Fruit fly (Drosophila melanogaster) whole organism, embryonic: ENCODE data around the gene CG5835.

Experiments used
- Gug ChIP-seq: fragments of 200-800 bp; sonication (Bioruptor generic); IDR thresholded peaks from 4 replicates; pipeline ENCODE4 v1.3.6; 2022; ENCODE audit warnings: missing biosample characterization, missing genetic modification characterization
- dimm ChIP-seq: fragments of 200-800 bp; sonication (Bioruptor generic); IDR thresholded peaks from 2 replicates; pipeline ENCODE4 v1.3.6; 2022; ENCODE audit warnings: missing biosample characterization, missing genetic modification characterization

DNA sequence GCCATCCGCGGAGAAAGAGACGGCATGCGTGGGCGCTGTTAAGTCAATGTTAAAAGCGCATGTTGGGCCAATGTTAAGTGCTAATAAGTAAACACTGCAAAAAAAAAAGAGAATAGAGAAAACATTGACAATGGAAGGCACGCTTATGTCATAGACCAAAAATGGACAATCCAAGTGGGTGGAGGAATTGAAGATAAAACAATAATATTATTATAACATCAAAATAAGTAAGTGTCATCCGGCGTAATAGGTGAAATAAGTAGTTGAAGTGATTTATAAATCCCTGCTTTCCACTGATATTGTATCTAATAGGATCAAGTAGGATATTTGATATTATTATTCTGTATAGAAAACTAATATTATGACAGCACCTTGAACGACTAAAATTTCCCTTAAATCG lies 46.4 kb downstream of the CG5835 start:
- TF ChIP-seq Gug (GFP tag; lab: Robert Waterston, UW) (no peak), dimm (no peak)
